Fruit fly (Drosophila melanogaster): ENCODE data around the gene loqs.
A peak's percentile ranks its signal among the peaks of the same experiment; 100 is the strongest.

loqs gene

DNA sequence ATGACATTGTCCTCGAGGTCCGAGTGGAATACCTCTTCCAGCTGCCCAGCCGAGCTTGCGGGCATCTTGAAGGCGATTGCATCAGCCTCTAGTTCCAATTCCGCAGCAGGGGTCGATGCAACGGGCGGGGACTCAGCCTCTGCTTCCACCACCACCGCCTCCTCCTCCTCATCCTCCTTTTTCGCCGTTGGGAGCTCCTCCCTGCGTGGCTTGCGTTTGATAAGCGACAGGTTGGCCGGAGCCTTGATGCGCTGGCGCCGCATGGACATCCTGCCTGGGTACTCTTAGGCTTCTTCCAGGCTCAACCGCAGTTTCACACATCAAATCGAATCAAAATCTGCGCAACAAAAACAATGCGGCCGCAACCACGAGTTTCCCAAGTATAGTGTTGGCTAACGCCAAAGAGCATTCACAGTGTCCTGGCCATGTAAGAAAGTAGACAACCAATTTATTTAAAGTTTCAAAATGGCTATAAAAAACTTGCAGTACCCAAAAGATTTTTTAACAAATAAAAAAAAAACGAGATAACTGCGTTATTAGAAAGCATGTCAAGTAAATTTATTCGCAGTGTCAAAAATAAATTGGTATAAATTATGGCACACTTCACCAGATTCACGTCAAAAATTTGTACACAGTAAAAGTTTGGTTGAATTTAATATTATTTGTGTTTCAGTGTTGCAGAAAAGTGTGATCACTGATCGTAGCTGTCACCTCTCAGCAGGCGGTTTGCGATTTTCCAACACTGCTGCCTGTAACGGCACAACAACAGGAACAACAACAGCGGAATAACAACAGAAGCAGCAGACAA is 8.8 kb upstream of the loqs start, which contains the start of the genes Bdp1 and CG6565 (continued):
- TF ChIP-seq dac (GFP tag; optimal IDR thresholded peaks at IDR 0.05) (peak; percentile 97), CG10631 (GFP tag; optimal IDR thresholded peaks at IDR 0.05) (peak; percentile 99), fd85E (GFP tag; optimal IDR thresholded peaks at IDR 0.05) (no peak), OdsH (GFP tag; optimal IDR thresholded peaks at IDR 0.05) (peak; percentile 99), CG11902 (GFP tag; optimal IDR thresholded peaks at IDR 0.05) (peak; percentile 99), Met (GFP tag; optimal IDR thresholded peaks at IDR 0.05) (peak; percentile 97), Ets96B (tag; optimal IDR thresholded peaks at IDR 0.05) (peak; percentile 92), Gug (GFP tag; IDR thresholded peaks at IDR 0.05) (peak; percentile 95), CG8319 (GFP tag; optimal IDR thresholded peaks at IDR 0.05) (peak; percentile 97), CG6163 (GFP tag; IDR thresholded peaks at IDR 0.05) (peak; percentile 88), svp (GFP tag) (no peak), CG10669 (GFP tag; optimal IDR thresholded peaks at IDR 0.05) (peak; percentile 96), CG6854 (GFP tag; optimal IDR thresholded peaks at IDR 0.05) (peak; percentile 82), Eip75B (GFP tag; optimal IDR thresholded peaks at IDR 0.05) (peak; percentile 97), CG3919 (GFP tag; optimal IDR thresholded peaks at IDR 0.05) (peak; percentile 96), CG9139 (GFP tag; optimal IDR thresholded peaks at IDR 0.05) (no peak), fkh (GFP tag; optimal IDR thresholded peaks at IDR 0.05) (peak; percentile 84), vri (GFP tag; optimal IDR thresholded peaks at IDR 0.05) (peak; percentile 92), Smox (GFP tag; optimal IDR thresholded peaks at IDR 0.05) (peak; percentile 97)

DNA sequence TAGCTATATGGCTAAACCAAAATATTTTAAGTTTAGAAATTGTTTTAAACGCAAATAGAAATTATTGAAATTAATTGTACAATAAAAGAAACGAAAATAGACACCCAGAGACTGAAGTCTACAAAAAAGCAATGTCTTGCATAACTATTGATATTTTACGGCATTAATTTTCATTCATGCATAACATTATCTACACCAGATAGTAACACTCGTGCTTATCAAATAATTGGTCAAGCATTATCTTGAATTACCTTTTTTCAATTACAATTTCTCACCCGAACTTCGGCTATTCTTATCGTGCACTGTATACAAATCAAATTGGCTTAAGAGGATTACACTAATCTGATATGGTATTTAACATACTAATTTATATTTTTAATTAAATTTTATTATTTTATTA is 6.4 kb upstream of the loqs start:
- no peak for TF ChIP-seq Eip75B (GFP tag; optimal IDR thresholded peaks at IDR 0.05)

- TF ChIP-seq salr (GFP tag; optimal IDR thresholded peaks at IDR 0.05) = no peak
- TF ChIP-seq CG10631 (GFP tag; optimal IDR thresholded peaks at IDR 0.05) = peak; percentile 79
- TF ChIP-seq OdsH (GFP tag; optimal IDR thresholded peaks at IDR 0.05) = peak; percentile 74
- TF ChIP-seq Hr38 (GFP tag; optimal IDR thresholded peaks at IDR 0.05) = no peak
- TF ChIP-seq CG8119 (GFP tag; IDR thresholded peaks at IDR 0.05) = no peak
- TF ChIP-seq Gug (GFP tag; IDR thresholded peaks at IDR 0.05) = peak; percentile 47
- TF ChIP-seq CG3919 (GFP tag; optimal IDR thresholded peaks at IDR 0.05) = no peak
- peak; percentile 60 for TF ChIP-seq Ets96B (tag; optimal IDR thresholded peaks at IDR 0.05)
- no peak for TF ChIP-seq spab (GFP tag; optimal IDR thresholded peaks at IDR 0.05)
- no peak for TF ChIP-seq svp (GFP tag)
- no peak for TF ChIP-seq Ets21C (GFP tag; optimal IDR thresholded peaks at IDR 0.05)
- TF ChIP-seq Sox15 (GFP tag; optimal IDR thresholded peaks at IDR 0.05) = peak; percentile 66
- no peak for TF ChIP-seq vri (GFP tag; optimal IDR thresholded peaks at IDR 0.05)
- TF ChIP-seq net (GFP tag; optimal IDR thresholded peaks at IDR 0.05) = no peak
- no peak for TF ChIP-seq fkh (GFP tag; optimal IDR thresholded peaks at IDR 0.05)
- no peak for TF ChIP-seq CG4318 (GFP tag; optimal IDR thresholded peaks at IDR 0.05)
- TF ChIP-seq fd59A (GFP tag; optimal IDR thresholded peaks at IDR 0.05) = peak; percentile 16
- TF ChIP-seq eg (GFP tag; IDR thresholded peaks at IDR 0.05) = peak; percentile 28; the same call in 1 of the 3 replicates
- TF ChIP-seq CG7368 (GFP tag; optimal IDR thresholded peaks at IDR 0.05) = no peak
- TF ChIP-seq CG15336 (GFP tag; IDR thresholded peaks at IDR 0.05) = no peak
- no peak for TF ChIP-seq CG32006 (GFP tag; optimal IDR thresholded peaks at IDR 0.05)
- peak; percentile 45 for TF ChIP-seq CG6792 (GFP tag; optimal IDR thresholded peaks at IDR 0.05)
- TF ChIP-seq CG6808 (GFP tag; optimal IDR thresholded peaks at IDR 0.05) = no peak
- no peak for TF ChIP-seq Sox14 (GFP tag; optimal IDR thresholded peaks at IDR 0.05)
- peak; percentile 48 for TF ChIP-seq CG34406 (GFP tag; optimal IDR thresholded peaks at IDR 0.05)
- TF ChIP-seq CG11294 (GFP tag; IDR thresholded peaks at IDR 0.05) = peak; percentile 14; the same call in 1 of the 2 replicates
- TF ChIP-seq CG9139 (GFP tag; optimal IDR thresholded peaks at IDR 0.05) = no peak
- TF ChIP-seq esn (GFP tag; optimal IDR thresholded peaks at IDR 0.05) = peak; percentile 67
- TF ChIP-seq Hr4 (GFP tag; optimal IDR thresholded peaks at IDR 0.05) = no peak
- TF ChIP-seq CG10669 (GFP tag; optimal IDR thresholded peaks at IDR 0.05) = no peak
- TF ChIP-seq Met (GFP tag; optimal IDR thresholded peaks at IDR 0.05) = no peak
- TF ChIP-seq achi (GFP tag; optimal IDR thresholded peaks at IDR 0.05) = peak; percentile 80
- TF ChIP-seq Eip93F (GFP tag; optimal IDR thresholded peaks at IDR 0.05) = peak; percentile 21
- TF ChIP-seq acj6 (GFP tag; optimal IDR thresholded peaks at IDR 0.05) = peak; percentile 72
- no peak for TF ChIP-seq pdm3 (GFP tag; optimal IDR thresholded peaks at IDR 0.05)
- TF ChIP-seq Eip75B (GFP tag; optimal IDR thresholded peaks at IDR 0.05) = no peak
- no peak for TF ChIP-seq CG6163 (GFP tag; IDR thresholded peaks at IDR 0.05)
- no peak for TF ChIP-seq CG6854 (GFP tag; optimal IDR thresholded peaks at IDR 0.05)
- TF ChIP-seq CG11902 (GFP tag; optimal IDR thresholded peaks at IDR 0.05) = peak; percentile 55
- peak; percentile 61 for TF ChIP-seq CG31627 (GFP tag; optimal IDR thresholded peaks at IDR 0.05)
Observed at dm6 chr2L:13378488-13378964, 3.9 kb upstream of the loqs start, which contains the start of the genes CG9302 and beta'COP. TSS of gene CG9302 (minus strand) at chr2L:13378538. TSS of gene beta'COP (plus strand) at chr2L:13378902.
